Fruit fly (Drosophila melanogaster) whole organism, embryonic: ENCODE measurements around the gene CG14154.

ENCODE experiments used
- ATbp ChIP-seq: fragments of 200-800 bp; sonication (Bioruptor generic); optimal IDR thresholded peaks from 2 replicates; lab custom pipeline; 2017; ENCODE audit warnings: missing biosample characterization, mild to moderate bottlenecking, missing genetic modification characterization, missing genetic modification reagents
- Atf6 ChIP-seq: fragments of 200-800 bp; sonication (Bioruptor generic); IDR thresholded peaks from 2 replicates; pipeline ENCODE4 v1.3.6; 2022; ENCODE audit warnings: missing biosample characterization, missing genetic modification characterization
- CG12219 ChIP-seq: fragments of 200-800 bp; sonication (Bioruptor generic); optimal IDR thresholded peaks from 3 replicates; lab custom pipeline; 2018; ENCODE audit warnings: missing biosample characterization, mild to moderate bottlenecking, missing genetic modification characterization
- CG13296 ChIP-seq: fragments of 200-800 bp; sonication (Bioruptor generic); optimal IDR thresholded peaks from 3 replicates; lab custom pipeline; 2018; ENCODE audit warnings: missing biosample characterization, mild to moderate bottlenecking, missing genetic modification characterization
- CG14667 ChIP-seq: fragments of 200-800 bp; sonication (Bioruptor generic); IDR thresholded peaks from 2 replicates; pipeline ENCODE4 v1.3.6; 2022; ENCODE audit warnings: missing biosample characterization, missing genetic modification characterization
- CG17328 ChIP-seq: fragments of 200-800 bp; sonication (Bioruptor generic); IDR thresholded peaks from 2 replicates; pipeline ENCODE4 v1.3.6; 2022; ENCODE audit warnings: missing biosample characterization, missing genetic modification characterization
- CG18764 ChIP-seq: fragments of 200-800 bp; sonication (Bioruptor generic); optimal IDR thresholded peaks from 3 replicates; lab custom pipeline; 2016; ENCODE audit warnings: missing biosample characterization, missing genetic modification characterization
- CG33213 ChIP-seq: fragments of 200-800 bp; sonication (Bioruptor generic); optimal IDR thresholded peaks from 3 replicates; lab custom pipeline; 2016; ENCODE audit warnings: missing biosample characterization, missing genetic modification characterization
- CG34376 ChIP-seq: fragments of 200-800 bp; sonication (Bioruptor generic); optimal IDR thresholded peaks from 2 replicates; lab custom pipeline; 2018; ENCODE audit warnings: missing biosample characterization, mild to moderate bottlenecking, missing genetic modification characterization
- CG4424 ChIP-seq: fragments of 200-800 bp; sonication (Bioruptor generic); optimal IDR thresholded peaks from 3 replicates; lab custom pipeline; 2016; ENCODE audit warnings: missing biosample characterization, missing genetic modification characterization
- CG6254 ChIP-seq: fragments of 200-800 bp; sonication (Bioruptor generic); optimal IDR thresholded peaks from 3 replicates; lab custom pipeline; 2017; ENCODE audit warnings: mild to moderate bottlenecking, missing biosample characterization, missing genetic modification reagents, missing genetic modification characterization
- CG6272 ChIP-seq: fragments of 200-800 bp; sonication (Bioruptor generic); IDR thresholded peaks from 2 replicates; pipeline ENCODE4 v1.3.6; 2022; ENCODE audit warnings: missing biosample characterization, missing genetic modification characterization
- CG6791 ChIP-seq: fragments of 200-800 bp; sonication (Bioruptor generic); IDR thresholded peaks from 3 replicates; pipeline ENCODE4 v1.3.6; 2022; ENCODE audit warnings: missing biosample characterization, missing genetic modification characterization; ENCODE audit not compliant: partially characterized antibody
- CG6854 ChIP-seq: fragments of 200-800 bp; sonication (Bioruptor generic); optimal IDR thresholded peaks from 3 replicates; lab custom pipeline; 2017; ENCODE audit warnings: missing biosample characterization, mild to moderate bottlenecking, missing genetic modification characterization
- Deaf1 ChIP-seq: fragments of 200-800 bp; optimal IDR thresholded peaks from 3 replicates; lab custom pipeline; 2019; ENCODE audit warnings: missing biosample characterization, mild to moderate bottlenecking, missing genetic modification characterization, moderate library complexity
- GATAe ChIP-seq: fragments of 200-800 bp; sonication (Bioruptor generic); conservative IDR thresholded peaks from 2 replicates; pipeline ENCODE4 v1.3.6; 2022; ENCODE audit warnings: missing biosample characterization, missing genetic modification characterization
- H2.0 ChIP-seq: fragments of 200-800 bp; sonication (Bioruptor generic); IDR thresholded peaks from 2 replicates; pipeline ENCODE4 v1.3.6; 2022; ENCODE audit warnings: missing biosample characterization, missing genetic modification characterization
- Max ChIP-seq: fragments of 200-800 bp; sonication (Bioruptor generic); optimal IDR thresholded peaks from 2 replicates; lab custom pipeline; 2016; ENCODE audit warnings: missing biosample characterization, mild to moderate bottlenecking, missing genetic modification characterization
- Neu2 ChIP-seq: fragments of 200-800 bp; sonication (Bioruptor generic); optimal IDR thresholded peaks from 3 replicates; lab custom pipeline; 2016; ENCODE audit warnings: missing biosample characterization, missing genetic modification characterization, borderline replicate concordance
- Opbp ChIP-seq: fragments of 200-800 bp; sonication (Bioruptor generic); IDR thresholded peaks from 3 replicates; pipeline ENCODE4 v1.3.6; 2022; ENCODE audit warnings: missing biosample characterization, missing genetic modification characterization; ENCODE audit not compliant: partially characterized antibody
- Rfx ChIP-seq: fragments of 200-800 bp; sonication (Bioruptor generic); IDR thresholded peaks from 2 replicates; pipeline ENCODE4 v1.3.6; 2022; ENCODE audit warnings: missing biosample characterization, missing genetic modification characterization
- Scr ChIP-seq: fragments of 200-800 bp; sonication (Bioruptor generic); IDR thresholded peaks from 2 replicates; pipeline ENCODE4 v1.3.6; 2022; ENCODE audit warnings: missing biosample characterization, missing genetic modification characterization; ENCODE audit not compliant: partially characterized antibody
- Stat92E ChIP-seq, 3 experiments: fragments of >200 bp in 2 of 3; fragments of 200-800 bp in 1 of 3; sonication (Bioruptor generic) in 1 of 3; optimal IDR thresholded peaks; 2 replicates each; lab custom pipeline; 2017 to 2019; ENCODE audit warnings: missing biosample characterization in 3 of 3, missing genetic modification characterization in 3 of 3, mild to moderate bottlenecking in 1 of 3, moderate library complexity in 1 of 3
- Tbp ChIP-seq: fragments of >200 bp; optimal IDR thresholded peaks from 2 replicates; lab custom pipeline; 2018; ENCODE audit warnings: missing biosample characterization, missing genetic modification characterization
- Trl ChIP-seq, 3 experiments: fragments of >200 bp in 2 of 3; fragments of 200-800 bp in 1 of 3; sonication (Bioruptor generic) in 1 of 3; optimal IDR thresholded peaks; 2 replicates in 1 of 3; 3 replicates in 2 of 3; lab custom pipeline; 2016 to 2017; ENCODE audit warnings: missing biosample characterization in 1 of 3, missing genetic modification characterization in 1 of 3
- btn ChIP-seq: fragments of 200-800 bp; sonication (Bioruptor generic); optimal IDR thresholded peaks from 2 replicates; lab custom pipeline; 2016; ENCODE audit warnings: missing biosample characterization, missing genetic modification characterization
- chinmo ChIP-seq: fragments of 200-800 bp; sonication (Bioruptor generic); IDR thresholded peaks from 4 replicates; pipeline ENCODE4 v1.3.6; 2022; ENCODE audit warnings: missing biosample characterization, missing genetic modification characterization; ENCODE audit not compliant: partially characterized antibody
- eve ChIP-seq, 2 experiments: fragments of >200 bp; optimal IDR thresholded peaks; 2 replicates each; lab custom pipeline; 2017; ENCODE audit warnings: missing biosample characterization in 2 of 2, missing genetic modification characterization in 2 of 2
- exex ChIP-seq: fragments of 200-800 bp; sonication (Bioruptor generic); optimal IDR thresholded peaks from 4 replicates; lab custom pipeline; 2018; ENCODE audit warnings: missing biosample characterization, mild to moderate bottlenecking, missing genetic modification characterization, moderate library complexity
- fu2 ChIP-seq: fragments of 200-800 bp; sonication (Bioruptor generic); optimal IDR thresholded peaks from 2 replicates; lab custom pipeline; 2016; ENCODE audit warnings: missing biosample characterization, missing genetic modification characterization
- gce ChIP-seq: fragments of 200-800 bp; sonication (Bioruptor generic); IDR thresholded peaks from 3 replicates; pipeline ENCODE4 v1.3.6; 2022; ENCODE audit warnings: missing biosample characterization, missing genetic modification characterization
- grn ChIP-seq: fragments of 200-800 bp; sonication (Bioruptor generic); optimal IDR thresholded peaks from 3 replicates; lab custom pipeline; 2017; ENCODE audit warnings: missing biosample characterization, missing genetic modification characterization
- gsb-n ChIP-seq: fragments of 200-800 bp; sonication (Bioruptor generic); optimal IDR thresholded peaks from 3 replicates; lab custom pipeline; 2018; ENCODE audit warnings: missing biosample characterization, mild to moderate bottlenecking, missing genetic modification characterization
- insv ChIP-seq, 2 experiments: fragments of 200-800 bp; sonication (Bioruptor generic); optimal IDR thresholded peaks; 3 replicates each; lab custom pipeline; 2016 to 2018; ENCODE audit warnings: missing biosample characterization in 2 of 2, missing genetic modification characterization in 2 of 2
- jumu ChIP-seq: fragments of 200-800 bp; sonication (Bioruptor generic); optimal IDR thresholded peaks from 3 replicates; lab custom pipeline; 2016; ENCODE audit warnings: missing biosample characterization, missing genetic modification characterization
- ken ChIP-seq: fragments of 200-800 bp; sonication (Bioruptor generic); IDR thresholded peaks from 3 replicates; pipeline ENCODE4 v1.3.6; 2022; ENCODE audit warnings: missing biosample characterization, missing genetic modification characterization
- nerfin-2 ChIP-seq: fragments of 200-800 bp; sonication (Bioruptor generic); IDR thresholded peaks from 2 replicates; pipeline ENCODE4 v1.3.6; 2022; ENCODE audit warnings: missing biosample characterization, missing genetic modification characterization; ENCODE audit not compliant: partially characterized antibody
- onecut ChIP-seq: fragments of 200-800 bp; sonication (Bioruptor generic); IDR thresholded peaks from 2 replicates; pipeline ENCODE4 v1.3.6; 2022; ENCODE audit warnings: missing biosample characterization, missing genetic modification characterization
- pho ChIP-seq: fragments of 200-800 bp; sonication (Bioruptor generic); optimal IDR thresholded peaks from 2 replicates; lab custom pipeline; 2016; ENCODE audit warnings: missing biosample characterization, missing genetic modification characterization
- pita ChIP-seq: fragments of 200-800 bp; sonication (Bioruptor generic); optimal IDR thresholded peaks from 2 replicates; lab custom pipeline; 2017; ENCODE audit warnings: missing biosample characterization, mild to moderate bottlenecking, missing genetic modification characterization
- pnt ChIP-seq: fragments of 200-800 bp; sonication (Bioruptor generic); optimal IDR thresholded peaks from 3 replicates; lab custom pipeline; 2016; ENCODE audit warnings: missing biosample characterization, missing genetic modification characterization
- pros ChIP-seq: fragments of 200-800 bp; sonication (Bioruptor generic); optimal IDR thresholded peaks from 3 replicates; lab custom pipeline; 2019; ENCODE audit warnings: missing biosample characterization, mild to moderate bottlenecking, missing genetic modification characterization, moderate library complexity
- pzg ChIP-seq: fragments of 200-800 bp; sonication (Bioruptor generic); optimal IDR thresholded peaks from 3 replicates; lab custom pipeline; 2018; ENCODE audit warnings: missing biosample characterization, mild to moderate bottlenecking, missing genetic modification characterization, moderate library complexity
- ranshi ChIP-seq: fragments of 200-800 bp; sonication (Bioruptor generic); IDR thresholded peaks from 2 replicates; pipeline ENCODE4 v1.3.6; 2022; ENCODE audit warnings: missing biosample characterization, missing genetic modification characterization
- salm ChIP-seq: fragments of 200-800 bp; sonication (Bioruptor generic); optimal IDR thresholded peaks from 2 replicates; lab custom pipeline; 2018; ENCODE audit warnings: missing biosample characterization, mild to moderate bottlenecking, missing genetic modification characterization
- slp2 ChIP-seq: fragments of 200-800 bp; sonication (Bioruptor generic); optimal IDR thresholded peaks from 2 replicates; lab custom pipeline; 2016; ENCODE audit warnings: missing biosample characterization, missing genetic modification characterization
- sug ChIP-seq: fragments of 200-800 bp; optimal IDR thresholded peaks from 2 replicates; lab custom pipeline; 2019; ENCODE audit warnings: missing biosample characterization, mild to moderate bottlenecking, missing genetic modification characterization, moderate library complexity
- vvl ChIP-seq: fragments of 200-800 bp; sonication (Bioruptor generic); IDR thresholded peaks from 2 replicates; pipeline ENCODE4 v1.3.6; 2022; ENCODE audit warnings: missing biosample characterization, missing genetic modification characterization
- yki ChIP-seq: fragments of >200 bp; optimal IDR thresholded peaks from 3 replicates; lab custom pipeline; 2018

The CG14154 gene

dm6 chr3L:10664511-10665062 is 22.9 kb downstream of the CG14154 start, which contains the start of gene simj (continued):
- TF ChIP-seq CG17328 (GFP tag; lab: Robert Waterston, UW) (peak; percentile 38), Max (peak; percentile 36), Tbp (GFP tag; lab: Kevin White, UChicago) (peak; percentile 32), chinmo (GFP tag; lab: Robert Waterston, UW) (peak; percentile 96), CG6254 (no peak), Trl (optimal IDR thresholded peaks at IDR 0.05; lab: Kevin White, UChicago) (peak in 1 of 2 experiments; percentile 12), Trl (GFP tag; optimal IDR thresholded peaks at IDR 0.05; lab: Kevin White, UChicago) (peak; percentile 63), grn (GFP tag; lab: Kevin White, UChicago) (peak; percentile 68), ATbp (GFP tag; lab: Kevin White, UChicago) (peak; percentile 63), Atf6 (GFP tag; lab: Robert Waterston, UW) (peak; percentile 69), sug (tag; lab: Kevin White, UChicago) (peak; percentile 64), salm (peak; percentile 50), pros (GFP tag; lab: Kevin White, UChicago) (peak; percentile 18), CG33213 (GFP tag; lab: Kevin White, UChicago) (peak; percentile 69), pita (GFP tag; lab: Kevin White, UChicago) (peak; percentile 73), CG4424 (GFP tag; lab: Kevin White, UChicago) (no peak), GATAe (peak; percentile 40; the same call in 1 of the 2 replicates), CG6854 (GFP tag; lab: Kevin White, UChicago) (no peak), ken (peak; percentile 7; the same call in 2 of the 3 replicates), CG6272 (GFP tag; lab: Robert Waterston, UW) (peak; percentile 46), eve (GFP tag; optimal IDR thresholded peaks at IDR 0.05; lab: Kevin White, UChicago) (peak in 1 of 2 experiments; percentile 76), nerfin-2 (GFP tag; lab: Robert Waterston, UW) (peak; percentile 51), pnt (no peak), CG34376 (peak; percentile 88), btn (GFP tag; lab: Kevin White, UChicago) (no peak), yki (no peak), CG18764 (GFP tag; lab: Kevin White, UChicago) (peak; percentile 5), pho (GFP tag; lab: Kevin White, UChicago) (peak; percentile 23), exex (tag; lab: Kevin White, UChicago) (peak; percentile 67), Opbp (peak; percentile 94), Deaf1 (tag; lab: Kevin White, UChicago) (peak; percentile 60), insv (GFP tag; optimal IDR thresholded peaks at IDR 0.05; lab: Kevin White, UChicago) (peak in 1 of 2 experiments; percentile 60), H2.0 (GFP tag; lab: Robert Waterston, UW) (0 out of 2 replicates have a peak, but pooled peaks have one; percentile 17), Scr (GFP tag; lab: Robert Waterston, UW) (peak; percentile 87), Rfx (GFP tag; lab: Robert Waterston, UW) (peak; percentile 80), fu2 (GFP tag; lab: Kevin White, UChicago) (peak; percentile 31), CG12219 (peak; percentile 46), onecut (GFP tag; lab: Robert Waterston, UW) (peak; percentile 72), ranshi (peak; percentile 66; the same call in 1 of the 2 replicates), CG13296 (GFP tag; lab: Kevin White, UChicago) (peak; percentile 54), CG14667 (GFP tag; lab: Robert Waterston, UW) (no peak), gsb-n (peak; percentile 30), slp2 (GFP tag; lab: Kevin White, UChicago) (peak; percentile 4), pzg (GFP tag; lab: Kevin White, UChicago) (peak; percentile 97), Neu2 (no peak), CG6791 (GFP tag; lab: Robert Waterston, UW) (peak; percentile 88), vvl (GFP tag; lab: Robert Waterston, UW) (peak; percentile 77), gce (peak; percentile 35; the same call in 1 of the 3 replicates), Stat92E (GFP tag; optimal IDR thresholded peaks at IDR 0.05; lab: Kevin White, UChicago) (peak in 1 of 3 experiments; percentile 75), jumu (GFP tag; lab: Kevin White, UChicago) (peak; percentile 46)
